Worm (Caenorhabditis elegans): ENCODE data around the gene cpsf-2.

DNA sequence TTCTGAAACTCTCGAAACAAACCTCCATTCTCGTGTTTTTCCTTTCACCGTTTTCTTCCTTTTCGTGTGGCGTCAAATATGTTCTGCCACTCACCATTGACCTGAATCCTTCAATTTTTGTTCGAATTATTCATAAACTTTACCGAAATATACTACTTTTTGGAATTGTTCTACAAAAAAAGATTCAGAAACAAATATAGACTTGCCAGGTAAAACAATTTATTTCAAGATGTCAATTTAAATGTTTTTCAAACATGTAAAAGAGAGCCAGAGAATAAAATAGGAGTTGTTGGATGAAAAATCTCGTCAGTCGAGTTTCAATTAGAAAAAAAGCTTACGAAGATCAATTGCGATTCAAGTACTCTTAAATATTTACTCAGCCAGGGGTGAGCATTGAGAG lies 14.6 kb downstream of the cpsf-2 start, which contains the start of gene F09G2.8:
- TF ChIP-seq flt-1 (GFP tag; IDR thresholded peaks at IDR 0.05) (no peak), klf-2 (GFP tag; conservative IDR thresholded peaks at IDR 0.05) (no peak)

Data from whole organism, midembryonic.